In genomic region chr3R:21948691-21949560, dm6 we compare ENCODE assay signal across 6 fruit fly cellular contexts.
A peak's percentile ranks its signal among the peaks of the same experiment; 100 is the strongest.
TF ChIP-seq lines count a peak whose summit lies in the region.

Gene Eip93F, plus strand, starts transcription at chr3R:21949114.

- no peak for TF ChIP-seq CTCF in whole organism, embryonic (GFP tag; optimal IDR thresholded peaks at IDR 0.05; lab: Kevin White, UChicago)

TF ChIP-seq in whole organism, 6 proteins besides CTCF, POLR2A, EP300 and RAD21:
- no peak for TF ChIP-seq psq (optimal IDR thresholded peaks at IDR 0.05; lab: Kevin White, UChicago)
- no peak for TF ChIP-seq EcR (GFP tag; optimal IDR thresholded peaks at IDR 0.05; lab: Kevin White, UChicago)
- TF ChIP-seq usp (GFP tag; optimal IDR thresholded peaks at IDR 0.05; lab: Kevin White, UChicago): no peak
- no peak for TF ChIP-seq CG8478 (optimal IDR thresholded peaks at IDR 0.05; lab: Kevin White, UChicago)
- peak; percentile 73 for TF ChIP-seq Dll (optimal IDR thresholded peaks at IDR 0.05; lab: Kevin White, UChicago)
- TF ChIP-seq pan (optimal IDR thresholded peaks at IDR 0.05; lab: Kevin White, UChicago): no peak
TF ChIP-seq in whole organism: peak in this region for 1.

TF ChIP-seq in whole organism, adult, 20 proteins besides CTCF, POLR2A, EP300 and RAD21 (continues in another document):
- TF ChIP-seq CG1620 (GFP tag; optimal IDR thresholded peaks at IDR 0.05; lab: Kevin White, UChicago): no peak
- TF ChIP-seq tj (GFP tag; optimal IDR thresholded peaks at IDR 0.05; lab: Kevin White, UChicago): no peak
- no peak for TF ChIP-seq CG33017 (tag; optimal IDR thresholded peaks at IDR 0.05; lab: Kevin White, UChicago)
- TF ChIP-seq Clk (GFP tag; optimal IDR thresholded peaks at IDR 0.05; lab: Kevin White, UChicago): no peak
- no peak for TF ChIP-seq CG7045 (GFP tag; optimal IDR thresholded peaks at IDR 0.05; lab: Kevin White, UChicago)
- no peak for TF ChIP-seq CG12768 (GFP tag; optimal IDR thresholded peaks at IDR 0.05; lab: Kevin White, UChicago)
- TF ChIP-seq Mnt (GFP tag; optimal IDR thresholded peaks at IDR 0.05; lab: Kevin White, UChicago): peak; percentile 39
- peak; percentile 3 for TF ChIP-seq CG7101 (tag; optimal IDR thresholded peaks at IDR 0.05; lab: Kevin White, UChicago)
- TF ChIP-seq CG11617 (GFP tag; optimal IDR thresholded peaks at IDR 0.05; lab: Kevin White, UChicago): no peak
- peak; percentile 59 for TF ChIP-seq ovo (GFP tag; optimal IDR thresholded peaks at IDR 0.05; lab: Kevin White, UChicago)
- no peak for TF ChIP-seq toe (GFP tag; optimal IDR thresholded peaks at IDR 0.05; lab: Kevin White, UChicago)
- TF ChIP-seq Hr96 (GFP tag; optimal IDR thresholded peaks at IDR 0.05; lab: Kevin White, UChicago): peak; percentile 24
- no peak for TF ChIP-seq bab1 (GFP tag; optimal IDR thresholded peaks at IDR 0.05; lab: Kevin White, UChicago)
- no peak for TF ChIP-seq cnc (optimal IDR thresholded peaks at IDR 0.05; lab: Kevin White, UChicago)
- TF ChIP-seq Crg-1 (GFP tag; optimal IDR thresholded peaks at IDR 0.05; lab: Kevin White, UChicago): no peak
- TF ChIP-seq cic (GFP tag; optimal IDR thresholded peaks at IDR 0.05; lab: Kevin White, UChicago): peak; percentile 62
- TF ChIP-seq CG5204 (GFP tag; optimal IDR thresholded peaks at IDR 0.05; lab: Kevin White, UChicago): no peak
- no peak for TF ChIP-seq pad (GFP tag; optimal IDR thresholded peaks at IDR 0.05; lab: Kevin White, UChicago)

TF ChIP-seq in whole organism, embryonic, 481 proteins besides CTCF, POLR2A, EP300 and RAD21 (continues in another document):
- TF ChIP-seq Hr51 (GFP tag; optimal IDR thresholded peaks at IDR 0.05; lab: Kevin White, UChicago) (no peak), gce (GFP tag; IDR thresholded peaks at IDR 0.05; lab: Robert Waterston, UW) (no peak), knrl (GFP tag; IDR thresholded peaks at IDR 0.05; lab: Robert Waterston, UW; ENCODE audit: partially characterized antibody) (no peak), gcm2 (GFP tag; optimal IDR thresholded peaks at IDR 0.05; lab: Kevin White, UChicago) (no peak), z (GFP tag; IDR thresholded peaks at IDR 0.05; lab: Robert Waterston, UW) (peak; percentile 93), zf30C (GFP tag; optimal IDR thresholded peaks at IDR 0.05; lab: Kevin White, UChicago) (no peak), unc-4 (GFP tag; IDR thresholded peaks at IDR 0.05; lab: Robert Waterston, UW; ENCODE audit: partially characterized antibody) (no peak), Drgx (GFP tag; IDR thresholded peaks at IDR 0.05; lab: Robert Waterston, UW) (peak; percentile 65), CG3995 (GFP tag; optimal IDR thresholded peaks at IDR 0.05; lab: Kevin White, UChicago) (no peak), Antp (GFP tag; optimal IDR thresholded peaks at IDR 0.05; lab: Kevin White, UChicago) (no peak), maf-S (GFP tag; optimal IDR thresholded peaks at IDR 0.05; lab: Kevin White, UChicago) (no peak), slou (GFP tag; optimal IDR thresholded peaks at IDR 0.05; lab: Kevin White, UChicago) (no peak), bsh (GFP tag; optimal IDR thresholded peaks at IDR 0.05; lab: Kevin White, UChicago) (peak in 1 of 2 experiments; percentile 80), tx (GFP tag; optimal IDR thresholded peaks at IDR 0.05; lab: Kevin White, UChicago) (no peak), kah (GFP tag; optimal IDR thresholded peaks at IDR 0.05; lab: Kevin White, UChicago) (no peak), Elba2 (GFP tag; optimal IDR thresholded peaks at IDR 0.05; lab: Kevin White, UChicago) (no peak), crp (GFP tag; optimal IDR thresholded peaks at IDR 0.05; lab: Kevin White, UChicago) (no peak)

TF ChIP-seq in whole organism, prepupa, 60 proteins besides CTCF, POLR2A, EP300 and RAD21 (continues in another document):
- TF ChIP-seq CG4318 (GFP tag; optimal IDR thresholded peaks at IDR 0.05; lab: Kevin White, UChicago) (no peak), Hr4 (GFP tag; optimal IDR thresholded peaks at IDR 0.05; lab: Kevin White, UChicago) (no peak), Ets96B (tag; optimal IDR thresholded peaks at IDR 0.05; lab: Kevin White, UChicago) (peak; percentile 35), CG9139 (GFP tag; optimal IDR thresholded peaks at IDR 0.05; lab: Kevin White, UChicago) (peak; percentile 70), CG16779 (tag; optimal IDR thresholded peaks at IDR 0.05; lab: Kevin White, UChicago) (peak; percentile 72), Hr39 (GFP tag; optimal IDR thresholded peaks at IDR 0.05; lab: Kevin White, UChicago) (no peak), CG10669 (GFP tag; optimal IDR thresholded peaks at IDR 0.05; lab: Kevin White, UChicago) (peak; percentile 3), Sox15 (GFP tag; optimal IDR thresholded peaks at IDR 0.05; lab: Kevin White, UChicago) (no peak), CG6163 (GFP tag; IDR thresholded peaks at IDR 0.05; lab: Robert Waterston, UW) (peak; percentile 78), CG8119 (GFP tag; IDR thresholded peaks at IDR 0.05; lab: Robert Waterston, UW) (peak; percentile 58), cyc (GFP tag; optimal IDR thresholded peaks at IDR 0.05; lab: Kevin White, UChicago) (no peak), CG6854 (GFP tag; optimal IDR thresholded peaks at IDR 0.05; lab: Kevin White, UChicago) (no peak), CG8632 (GFP tag; optimal IDR thresholded peaks at IDR 0.05; lab: Kevin White, UChicago) (no peak), CG1621 (tag; optimal IDR thresholded peaks at IDR 0.05; lab: Kevin White, UChicago) (peak; percentile 53), Eip75B (GFP tag; optimal IDR thresholded peaks at IDR 0.05; lab: Kevin White, UChicago) (no peak), dac (GFP tag; optimal IDR thresholded peaks at IDR 0.05; lab: Kevin White, UChicago) (no peak), CG6808 (GFP tag; optimal IDR thresholded peaks at IDR 0.05; lab: Kevin White, UChicago) (peak; percentile 68), net (GFP tag; optimal IDR thresholded peaks at IDR 0.05; lab: Kevin White, UChicago) (no peak), fd59A (GFP tag; optimal IDR thresholded peaks at IDR 0.05; lab: Kevin White, UChicago) (peak; percentile 49)

TF ChIP-seq in whole organism, pupa, 21 proteins besides CTCF, POLR2A, EP300 and RAD21 (continues in another document):
- TF ChIP-seq CG34367 (tag; optimal IDR thresholded peaks at IDR 0.05; lab: Kevin White, UChicago) (peak; percentile 63), Snoo (tag; optimal IDR thresholded peaks at IDR 0.05; lab: Kevin White, UChicago) (no peak), CG8301 (tag; optimal IDR thresholded peaks at IDR 0.05; lab: Kevin White, UChicago) (peak; percentile 52), CG8159 (tag; optimal IDR thresholded peaks at IDR 0.05; lab: Kevin White, UChicago) (peak; percentile 35), CG14655 (GFP tag; optimal IDR thresholded peaks at IDR 0.05; lab: Kevin White, UChicago) (peak; percentile 77), EcR (GFP tag; optimal IDR thresholded peaks at IDR 0.05; lab: Kevin White, UChicago) (peak; percentile 63), D1 (tag; optimal IDR thresholded peaks at IDR 0.05; lab: Kevin White, UChicago) (peak; percentile 39), Ets98B (GFP tag; IDR thresholded peaks at IDR 0.05; lab: Robert Waterston, UW) (peak; percentile 67), CG12605 (GFP tag; IDR thresholded peaks at IDR 0.05; lab: Robert Waterston, UW) (peak; percentile 52), gl (tag; optimal IDR thresholded peaks at IDR 0.05; lab: Kevin White, UChicago) (peak; percentile 88), Pif1A (GFP tag; optimal IDR thresholded peaks at IDR 0.05; lab: Kevin White, UChicago) (peak; percentile 38), Pif1B (GFP tag; optimal IDR thresholded peaks at IDR 0.05; lab: Kevin White, UChicago) (peak; percentile 0), rn (GFP tag; IDR thresholded peaks at IDR 0.05; lab: Robert Waterston, UW) (no peak), CG4496 (GFP tag; IDR thresholded peaks at IDR 0.05; lab: Robert Waterston, UW) (peak; percentile 70; the same call in 2 of the 3 replicates), CG32121 (GFP tag; IDR thresholded peaks at IDR 0.05; lab: Robert Waterston, UW) (peak; percentile 37; the same call in 1 of the 2 replicates), CG15710 (tag; optimal IDR thresholded peaks at IDR 0.05; lab: Kevin White, UChicago) (peak; percentile 66), CG10348 (GFP tag; IDR thresholded peaks at IDR 0.05; lab: Robert Waterston, UW) (no peak), CG17806 (tag; optimal IDR thresholded peaks at IDR 0.05; lab: Kevin White, UChicago) (peak; percentile 17), CG13204 (GFP tag; optimal IDR thresholded peaks at IDR 0.05; lab: Kevin White, UChicago) (peak; percentile 93), fd96Ca (GFP tag; IDR thresholded peaks at IDR 0.05; lab: Robert Waterston, UW) (peak; percentile 79)

TF ChIP-seq in whole organism, wandering third instar larva, 38 proteins besides CTCF, POLR2A, EP300 and RAD21:
- TF ChIP-seq Dfd (GFP tag; optimal IDR thresholded peaks at IDR 0.05; lab: Kevin White, UChicago) (peak; percentile 75), sage (GFP tag; optimal IDR thresholded peaks at IDR 0.05; lab: Kevin White, UChicago) (no peak)
